Worm (Caenorhabditis elegans): ENCODE data around the gene sre-8.
"Not testable (repeated sequence)": the region's sequence is repeated elsewhere in the genome, so short reads cannot be mapped to it uniquely, and the experiment has no call there.

Gene sre-8

DNA sequence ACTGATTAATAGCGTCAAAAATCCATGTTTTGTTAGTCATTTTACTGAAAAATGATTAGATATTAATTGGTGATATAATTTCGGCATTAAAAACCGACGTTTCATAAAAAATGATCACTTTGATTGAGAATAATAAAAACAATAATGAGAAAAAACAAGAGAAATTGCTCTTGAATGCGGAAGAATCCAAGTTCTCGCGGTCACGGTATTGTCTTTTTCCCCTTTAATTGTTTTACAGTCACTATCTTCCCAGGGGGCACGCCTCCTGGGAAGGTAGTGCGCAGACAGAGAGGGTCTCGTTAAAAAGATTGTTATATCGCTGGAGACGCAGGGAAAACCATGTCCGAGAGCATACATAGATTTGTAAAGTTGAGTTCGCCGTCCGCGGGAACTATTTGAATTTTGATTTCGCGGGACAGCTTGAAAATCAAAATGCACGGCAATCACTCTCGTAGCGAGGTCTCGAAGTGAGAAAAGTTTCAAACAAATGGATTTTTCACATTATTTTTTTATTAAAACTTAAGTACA lies 36.8 kb downstream of the sre-8 start, which contains the start of gene F14D7.2:
TSS of gene F14D7.2 (minus strand) at position 51 of the 528 bp plus-strand sequence.
- TF ChIP-seq sma-9 (GFP tag; optimal IDR thresholded peaks at IDR 0.05) = no peak
- TF ChIP-seq sma-9 (tag; optimal IDR thresholded peaks at IDR 0.05) = no peak
- no peak for TF ChIP-seq ztf-11 (tag; optimal IDR thresholded peaks at IDR 0.05)

DNA sequence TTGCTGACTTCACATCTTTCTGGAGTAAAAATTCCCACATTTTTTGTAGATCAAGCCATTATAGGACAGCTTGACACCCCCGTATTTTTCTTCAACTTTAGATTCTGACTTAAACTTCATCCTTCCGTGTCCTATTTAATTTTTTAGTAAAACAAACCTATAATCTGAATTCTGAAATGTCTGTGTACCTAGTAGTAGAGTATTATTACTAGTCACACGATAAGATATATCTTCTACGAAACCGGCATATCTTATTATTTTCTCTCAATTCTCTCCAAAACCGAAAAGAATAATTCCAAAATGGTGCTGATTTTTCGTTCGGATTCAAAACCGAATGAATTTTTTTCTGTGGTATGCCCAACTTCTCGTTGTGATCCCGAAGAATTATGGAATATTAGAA lies 37.5 kb downstream of the sre-8 start, which contains the start of gene F14D7.9:
TSS of gene F14D7.9 (plus strand) at position 301 of the 400 bp plus-strand sequence.
- no peak for TF ChIP-seq snpc-4 (tag; optimal IDR thresholded peaks at IDR 0.05)
- no peak for TF ChIP-seq unc-39 (tag; optimal IDR thresholded peaks at IDR 0.05)
- TF ChIP-seq nhr-23 (tag; optimal IDR thresholded peaks at IDR 0.05) = no peak
- no peak for TF ChIP-seq peb-1 (tag; optimal IDR thresholded peaks at IDR 0.05)
- TF ChIP-seq sem-4 (tag; optimal IDR thresholded peaks at IDR 0.05) = no peak
- TF ChIP-seq ceh-16 (tag; optimal IDR thresholded peaks at IDR 0.05) = no peak

DNA sequence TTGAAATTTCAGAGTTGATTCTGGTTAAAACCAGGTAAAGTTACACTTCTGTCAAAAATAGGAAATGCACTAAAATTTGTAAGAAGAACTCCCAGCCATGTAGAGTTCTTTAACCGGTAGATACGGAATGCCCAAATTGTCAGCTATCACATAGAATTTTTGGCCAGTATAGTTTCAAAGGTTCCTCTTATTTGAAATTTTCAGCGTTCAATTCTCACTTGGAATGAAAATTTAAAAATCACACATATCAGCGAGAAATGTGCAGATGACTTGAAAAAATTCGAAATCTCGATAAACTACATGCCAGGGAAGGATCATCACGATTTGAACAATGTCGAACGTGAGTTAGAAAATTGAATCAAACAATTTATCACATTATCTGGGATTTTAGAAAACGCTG lies 39.6 kb downstream of the sre-8 start, which contains the start of gene F14D7.3:
TSS of gene F14D7.3 (plus strand) at position 301 of the 400 bp plus-strand sequence.
- TF ChIP-seq unc-39 (tag; optimal IDR thresholded peaks at IDR 0.05) = no peak
- no peak for TF ChIP-seq sma-3 (GFP tag; optimal IDR thresholded peaks at IDR 0.05)
- TF ChIP-seq egl-27 (tag; optimal IDR thresholded peaks at IDR 0.05) = no peak
- TF ChIP-seq crh-2 (tag; optimal IDR thresholded peaks at IDR 0.05) = no peak
- TF ChIP-seq alr-1 (tag; optimal IDR thresholded peaks at IDR 0.05) = no peak
- no peak for TF ChIP-seq mab-5 (tag; optimal IDR thresholded peaks at IDR 0.05)
- no peak for TF ChIP-seq Y55F3AM.14 (GFP tag; optimal IDR thresholded peaks at IDR 0.05)
- no peak for TF ChIP-seq nhr-77 (tag; optimal IDR thresholded peaks at IDR 0.05)
- TF ChIP-seq ama-1 (optimal IDR thresholded peaks at IDR 0.05) = no peak
- no peak for TF ChIP-seq sem-4 (tag; optimal IDR thresholded peaks at IDR 0.05)
- TF ChIP-seq R02D3.7 (tag; optimal IDR thresholded peaks at IDR 0.05) = no peak
- TF ChIP-seq lin-11 (tag; optimal IDR thresholded peaks at IDR 0.05) = no peak

DNA sequence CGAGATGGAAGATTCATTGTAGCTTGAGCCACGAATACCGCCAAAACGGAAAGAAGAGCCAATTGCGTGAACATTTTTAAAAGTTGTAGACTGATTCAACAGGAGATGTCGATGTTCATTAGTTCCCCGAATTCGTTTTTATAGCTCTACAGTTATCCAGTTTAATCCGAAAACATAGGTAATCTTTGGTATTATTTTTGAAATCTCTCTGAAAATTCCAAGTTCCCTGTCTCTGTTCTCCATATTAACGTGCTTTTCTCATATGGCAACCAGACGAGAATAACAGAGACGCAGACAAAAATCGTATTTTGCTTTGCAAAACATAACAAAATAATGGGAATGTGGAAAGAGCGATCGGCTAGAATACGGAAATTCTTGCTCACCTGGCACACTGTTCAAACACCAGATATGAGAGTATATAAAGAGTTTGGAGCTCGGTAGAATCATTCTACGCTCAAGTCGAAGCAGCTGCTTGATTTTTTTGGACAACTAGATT lies 42.7 kb downstream of the sre-8 start, which contains the start of the genes spig-3 and F14D7.12:
TSS of gene spig-3 (minus strand) at position 101 of the 496 bp plus-strand sequence.
TSS of gene F14D7.12 (plus strand) at position 446 of the 496 bp plus-strand sequence.
- no peak for TF ChIP-seq nhr-11 (tag; optimal IDR thresholded peaks at IDR 0.05)
- TF ChIP-seq nhr-21 (tag; optimal IDR thresholded peaks at IDR 0.05) = no peak
- no peak for TF ChIP-seq Y55F3AM.14 (GFP tag; optimal IDR thresholded peaks at IDR 0.05)
- TF ChIP-seq gmeb-1 (tag; optimal IDR thresholded peaks at IDR 0.05) = no peak
- TF ChIP-seq nhr-237 (tag; optimal IDR thresholded peaks at IDR 0.05) = no peak

DNA sequence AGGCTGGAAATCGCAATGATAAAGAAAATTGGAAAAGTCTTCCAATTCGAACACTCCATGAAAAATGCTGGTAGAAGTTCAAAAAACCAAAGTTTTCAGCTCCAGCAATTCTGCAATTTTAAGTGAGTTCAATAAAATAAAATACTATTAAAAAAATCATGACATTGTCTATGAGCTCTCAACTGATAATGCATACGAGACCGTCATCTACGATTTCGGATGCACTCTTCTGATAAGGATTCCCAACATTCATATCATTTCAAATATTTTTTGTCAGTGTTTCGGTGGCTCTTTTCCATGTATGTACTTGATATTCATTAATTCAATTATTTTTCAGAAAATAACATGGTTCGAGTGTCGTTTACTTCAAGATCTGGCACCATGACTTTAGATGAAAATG lies 44.2 kb downstream of the sre-8 start, which contains the start of gene F14D7.6:
TSS of gene F14D7.6 (plus strand) at position 338 of the 400 bp plus-strand sequence.
- TF ChIP-seq unc-39 (tag; optimal IDR thresholded peaks at IDR 0.05) (no peak), fos-1 (tag; optimal IDR thresholded peaks at IDR 0.05) (peak; percentile 52)

DNA sequence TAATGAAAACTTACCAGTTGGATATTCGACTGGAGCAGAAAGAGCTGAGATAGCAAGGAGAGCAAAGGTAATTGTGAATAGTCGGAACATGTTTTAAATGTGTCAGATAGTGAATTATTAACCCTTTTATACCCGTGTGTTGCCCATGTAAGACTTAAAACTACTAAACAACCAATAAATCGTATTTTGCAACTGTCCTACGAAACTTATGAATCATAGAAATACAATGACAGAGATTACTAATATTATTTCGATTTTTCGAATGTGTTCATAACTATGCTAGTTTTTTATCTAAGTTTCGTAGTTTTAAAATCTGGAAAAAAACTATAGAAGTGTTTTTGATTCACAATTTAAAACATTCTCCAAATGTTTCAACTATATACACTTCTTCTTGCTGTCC lies 49.9 kb downstream of the sre-8 start, which contains the start of gene spig-4:
TSS of gene spig-4 (minus strand) at position 101 of the 400 bp plus-strand sequence.
- TF ChIP-seq blmp-1 (tag; optimal IDR thresholded peaks at IDR 0.05; ENCODE audit: insufficient read depth); mab-5 (tag; optimal IDR thresholded peaks at IDR 0.05); ceh-82 (tag; optimal IDR thresholded peaks at IDR 0.05): not testable (repeated sequence)

DNA sequence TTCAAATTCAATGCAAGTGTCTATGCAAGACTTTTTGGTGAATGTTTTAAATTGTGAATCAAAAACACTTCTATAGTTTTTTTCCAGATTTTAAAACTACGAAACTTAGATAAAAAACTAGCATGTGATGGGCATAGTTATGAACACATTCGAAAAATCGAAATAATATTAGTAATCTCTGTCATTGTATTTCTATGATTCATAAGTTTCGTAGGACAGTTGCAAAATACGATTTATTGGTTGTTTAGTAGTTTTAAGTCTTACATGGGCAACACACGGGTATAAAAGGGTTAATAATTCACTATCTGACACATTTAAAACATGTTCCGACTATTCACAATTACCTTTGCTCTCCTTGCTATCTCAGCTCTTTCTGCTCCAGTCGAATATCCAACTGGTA lies 51.3 kb downstream of the sre-8 start, which contains the start of gene spig-5:
TSS of gene spig-5 (plus strand) at position 301 of the 400 bp plus-strand sequence.
- TF ChIP-seq nhr-10, ztf-4, elt-1 (tag; optimal IDR thresholded peaks at IDR 0.05): not testable (repeated sequence)
